Fruit fly (Drosophila melanogaster): ENCODE results near the gene Hsp60A.
A peak's percentile ranks its signal among the peaks of the same experiment; 100 is the strongest.

The Hsp60A gene

dm6 chrX:11149201-11149600, 40.9 kb downstream of the Hsp60A start, which contains the start of gene Lint-1 (continued):
- TF ChIP-seq ase (GFP tag; IDR thresholded peaks at IDR 0.05) (no peak), pum (GFP tag; optimal IDR thresholded peaks at IDR 0.05) (no peak), CG12391 (tag; optimal IDR thresholded peaks at IDR 0.05) (no peak), CG11456 (GFP tag; IDR thresholded peaks at IDR 0.05) (0 out of 3 replicates have a peak, but pooled peaks have one; percentile 22), C15 (GFP tag; IDR thresholded peaks at IDR 0.05) (no peak), pzg (GFP tag; optimal IDR thresholded peaks at IDR 0.05) (peak; percentile 29), CG9817 (tag; optimal IDR thresholded peaks at IDR 0.05) (peak; percentile 8), Dad (GFP tag; optimal IDR thresholded peaks at IDR 0.05) (no peak), Med (GFP tag) (peak; percentile 74), CG12219 (GFP tag; optimal IDR thresholded peaks at IDR 0.05) (no peak), dm (GFP tag; optimal IDR thresholded peaks at IDR 0.05) (peak; percentile 32), hkb (optimal IDR thresholded peaks at IDR 0.05) (no peak), hkb (GFP tag; IDR thresholded peaks at IDR 0.05) (peak; percentile 14; the same call in 1 of the 2 replicates), NC2β (GFP tag; optimal IDR thresholded peaks at IDR 0.05) (no peak), Tbp (GFP tag; optimal IDR thresholded peaks at IDR 0.05) (no peak), Hr78 (GFP tag; optimal IDR thresholded peaks at IDR 0.05) (no peak), CG8478 (optimal IDR thresholded peaks at IDR 0.05) (no peak), stc (GFP tag; IDR thresholded peaks at IDR 0.05) (no peak), sr (GFP tag; IDR thresholded peaks at IDR 0.05) (no peak), zf30C (GFP tag; optimal IDR thresholded peaks at IDR 0.05) (no peak), slbo (GFP tag; IDR thresholded peaks at IDR 0.05) (peak; percentile 41; the same call in 1 of the 2 replicates), MBD-R2 (GFP tag; IDR thresholded peaks at IDR 0.05) (peak; percentile 33; the same call in 1 of the 2 replicates), CG18262 (tag; optimal IDR thresholded peaks at IDR 0.05) (no peak), mam (GFP tag; optimal IDR thresholded peaks at IDR 0.05) (peak; percentile 24), phol (tag; optimal IDR thresholded peaks at IDR 0.05) (peak; percentile 11), stwl (tag; optimal IDR thresholded peaks at IDR 0.05) (no peak), CG15514 (GFP tag; optimal IDR thresholded peaks at IDR 0.05) (peak; percentile 20), prd (optimal IDR thresholded peaks at IDR 0.05) (no peak), prd (GFP tag; IDR thresholded peaks at IDR 0.05) (peak; percentile 46; the same call in 1 of the 3 replicates), CG17612 (GFP tag; IDR thresholded peaks at IDR 0.05) (no peak), lab (GFP tag; optimal IDR thresholded peaks at IDR 0.05) (peak; percentile 20), dmrt99B (tag; optimal IDR thresholded peaks at IDR 0.05) (no peak), CG7745 (tag; optimal IDR thresholded peaks at IDR 0.05) (no peak), CG14710 (tag; optimal IDR thresholded peaks at IDR 0.05) (peak; percentile 22), exex (tag; optimal IDR thresholded peaks at IDR 0.05) (no peak), CG42726 (GFP tag; IDR thresholded peaks at IDR 0.05; ENCODE audit: partially characterized antibody) (no peak), YL-1 (GFP tag; optimal IDR thresholded peaks at IDR 0.05) (peak; percentile 33), HmgZ (tag; optimal IDR thresholded peaks at IDR 0.05) (no peak), CG2116 (GFP tag; optimal IDR thresholded peaks at IDR 0.05) (peak; percentile 72), CG7357 (GFP tag; IDR thresholded peaks at IDR 0.05) (peak; percentile 47; the same call in 1 of the 3 replicates), CG15479 (GFP tag; optimal IDR thresholded peaks at IDR 0.05) (peak; percentile 39), sens (GFP tag) (peak; percentile 80), CG1529 (GFP tag; optimal IDR thresholded peaks at IDR 0.05) (no peak), lmd (GFP tag; IDR thresholded peaks at IDR 0.05) (peak; percentile 20; the same call in 1 of the 2 replicates), Fer2 (tag; optimal IDR thresholded peaks at IDR 0.05) (no peak), Kr (GFP tag; optimal IDR thresholded peaks at IDR 0.05) (no peak), CG7928 (GFP tag; optimal IDR thresholded peaks at IDR 0.05) (no peak), CG4404 (GFP tag; IDR thresholded peaks at IDR 0.05) (no peak; the same call in 1 of the 2 replicates), kay (GFP tag; optimal IDR thresholded peaks at IDR 0.05) (no peak), cad (GFP tag; optimal IDR thresholded peaks at IDR 0.05) (no peak), Taf1 (GFP tag; IDR thresholded peaks at IDR 0.05) (no peak), Hsf (GFP tag; optimal IDR thresholded peaks at IDR 0.05) (peak; percentile 5)
